Fruit fly (Drosophila melanogaster): ENCODE measurements around the gene CG43679.

- TF ChIP-seq psq (optimal IDR thresholded peaks at IDR 0.05) (no peak), CG8478 (optimal IDR thresholded peaks at IDR 0.05) (no peak)
Measured at dm6 chr3L:15052390-15052789, 1.2 kb upstream of the CG43679 start, which contains the start of gene CG13461.
